Worm (Caenorhabditis elegans): ENCODE results near the gene scl-1.

The scl-1 gene

DNA sequence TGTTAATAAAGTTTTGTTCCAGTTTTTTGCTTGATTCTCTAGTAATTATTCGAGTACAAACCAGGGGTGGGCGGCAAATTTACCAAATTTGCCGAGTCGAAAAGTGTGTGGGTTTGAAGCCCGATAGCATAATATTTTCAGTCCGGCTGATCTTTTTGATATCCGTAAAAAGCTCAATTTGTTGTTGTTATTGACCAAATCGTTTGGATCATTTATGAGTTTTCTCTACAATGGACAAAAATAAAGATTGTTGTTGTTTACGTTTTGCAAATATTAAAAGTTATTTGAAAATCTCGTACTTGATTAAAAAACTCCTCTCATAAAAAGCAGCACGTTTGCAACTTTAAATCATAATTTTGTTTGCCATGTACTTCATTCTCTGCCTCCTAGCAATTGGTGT lies at the start of gene scl-1:
Gene scl-1 (plus strand): TSS at position 301 of the 400 bp plus-strand sequence.
- TF ChIP-seq unc-62 (GFP tag; optimal IDR thresholded peaks at IDR 0.05), result no peak

DNA sequence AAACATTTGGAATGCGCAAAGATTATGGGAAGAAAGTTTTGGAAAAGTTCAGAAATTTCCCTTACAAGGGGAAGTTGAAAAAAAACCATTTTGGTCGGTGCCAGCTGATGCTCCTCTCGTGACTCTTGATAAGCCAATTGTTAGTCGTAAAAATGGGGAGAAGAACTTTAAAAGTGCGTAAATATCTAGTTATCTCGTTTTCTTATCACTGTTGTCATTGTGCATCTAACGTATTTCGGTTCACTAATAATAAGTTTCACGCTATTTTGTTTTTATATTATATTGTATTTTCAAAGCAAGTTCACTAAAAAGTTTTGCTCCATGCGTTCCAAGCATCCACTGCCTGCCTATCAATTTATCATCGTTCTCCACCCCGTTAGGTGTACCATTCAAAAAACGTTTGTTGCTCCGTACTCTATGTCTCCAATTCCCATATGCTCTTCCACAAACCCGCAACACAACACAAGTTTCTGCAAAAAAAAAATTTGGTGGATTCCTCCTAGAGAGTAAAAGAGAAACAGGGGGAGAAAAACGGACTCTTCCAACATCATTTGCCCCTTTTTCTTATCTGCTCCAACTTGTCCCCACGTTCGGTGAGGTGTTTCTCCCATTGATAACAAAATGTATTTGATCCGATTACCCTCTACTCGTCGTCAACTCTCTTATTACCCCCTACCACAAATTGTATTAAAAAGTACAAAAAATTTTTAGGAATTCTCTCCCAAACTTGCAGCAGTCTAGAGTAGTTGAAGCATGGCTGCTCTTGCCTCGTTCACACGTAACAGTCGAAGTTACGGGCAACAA lies 47.5 kb upstream of the scl-1 start, which contains the start of gene mbk-2:
Gene mbk-2 (plus strand): TSS at position 754 of the 804 bp plus-strand sequence.
- TF ChIP-seq unc-62 (GFP tag; optimal IDR thresholded peaks at IDR 0.05), result no peak

DNA sequence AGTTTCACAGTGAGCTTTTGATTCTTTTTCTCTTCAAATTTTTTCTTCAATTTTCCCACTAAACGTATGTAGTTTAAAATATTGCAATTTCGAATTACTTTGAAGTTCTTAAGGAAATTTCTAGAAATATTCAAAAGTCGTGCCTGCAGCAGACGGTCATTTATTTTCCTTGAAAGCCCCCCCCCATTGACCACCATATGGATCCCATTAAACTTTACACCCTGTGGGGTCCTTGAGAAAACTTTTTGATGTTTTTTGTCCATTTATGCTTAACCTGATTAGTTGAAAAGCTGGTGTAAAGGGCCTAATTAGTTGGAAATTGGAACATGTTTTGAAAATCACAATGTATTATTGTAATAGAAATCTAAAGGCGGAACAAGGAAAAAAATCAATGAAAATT lies 46.6 kb upstream of the scl-1 start:
- no peak for TF ChIP-seq unc-62 (GFP tag; optimal IDR thresholded peaks at IDR 0.05)

DNA sequence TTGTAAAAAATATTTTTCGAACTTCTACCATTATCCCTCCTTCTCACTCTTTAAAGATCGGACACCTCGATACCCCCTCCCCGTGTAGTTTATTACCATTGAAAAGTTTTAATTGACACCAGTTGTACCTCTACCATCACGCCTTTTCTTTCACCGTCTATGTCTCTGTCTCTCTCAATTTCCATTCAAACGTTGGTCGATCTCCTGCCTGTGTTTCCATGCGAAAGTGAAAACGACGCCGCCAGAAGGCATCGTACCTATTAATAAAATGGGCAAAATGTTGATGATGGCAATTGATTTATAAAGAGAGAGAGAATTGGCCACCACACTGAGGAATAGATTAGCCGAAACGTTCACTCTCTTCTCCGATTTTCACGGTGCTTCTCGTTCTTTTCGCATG lies 42.9 kb upstream of the scl-1 start:
- no peak for TF ChIP-seq unc-62 (GFP tag; optimal IDR thresholded peaks at IDR 0.05)

DNA sequence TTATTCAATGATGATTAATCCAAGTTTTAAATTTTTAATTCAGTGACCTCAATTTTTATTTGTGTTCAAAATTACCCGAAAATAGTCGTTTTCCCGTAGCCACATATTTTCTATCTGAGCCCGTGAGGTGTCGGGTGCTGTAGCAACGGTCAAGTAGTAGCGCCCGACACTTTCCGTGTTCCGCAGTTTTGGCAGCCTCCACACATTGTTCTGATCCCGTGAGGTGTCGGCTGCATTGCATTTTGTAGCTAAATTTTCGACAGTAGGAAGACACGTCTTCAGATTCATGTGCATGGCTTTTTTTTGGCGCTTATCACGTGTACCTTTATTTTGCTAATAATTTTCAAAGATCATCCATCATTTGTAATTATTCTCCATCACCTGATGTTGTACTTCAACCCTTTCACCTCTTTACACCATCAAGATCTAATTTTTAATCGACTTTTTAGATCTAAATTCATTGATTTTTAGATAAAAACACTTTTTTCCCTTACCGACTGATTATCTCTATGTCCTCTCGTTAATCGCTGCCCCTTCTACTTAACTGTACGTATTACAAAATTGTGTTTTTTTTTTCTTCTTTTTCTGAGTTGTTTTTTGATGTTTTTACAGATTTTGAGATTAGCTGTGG lies 42.3 kb upstream of the scl-1 start:
- no peak for TF ChIP-seq unc-62 (GFP tag; optimal IDR thresholded peaks at IDR 0.05)

DNA sequence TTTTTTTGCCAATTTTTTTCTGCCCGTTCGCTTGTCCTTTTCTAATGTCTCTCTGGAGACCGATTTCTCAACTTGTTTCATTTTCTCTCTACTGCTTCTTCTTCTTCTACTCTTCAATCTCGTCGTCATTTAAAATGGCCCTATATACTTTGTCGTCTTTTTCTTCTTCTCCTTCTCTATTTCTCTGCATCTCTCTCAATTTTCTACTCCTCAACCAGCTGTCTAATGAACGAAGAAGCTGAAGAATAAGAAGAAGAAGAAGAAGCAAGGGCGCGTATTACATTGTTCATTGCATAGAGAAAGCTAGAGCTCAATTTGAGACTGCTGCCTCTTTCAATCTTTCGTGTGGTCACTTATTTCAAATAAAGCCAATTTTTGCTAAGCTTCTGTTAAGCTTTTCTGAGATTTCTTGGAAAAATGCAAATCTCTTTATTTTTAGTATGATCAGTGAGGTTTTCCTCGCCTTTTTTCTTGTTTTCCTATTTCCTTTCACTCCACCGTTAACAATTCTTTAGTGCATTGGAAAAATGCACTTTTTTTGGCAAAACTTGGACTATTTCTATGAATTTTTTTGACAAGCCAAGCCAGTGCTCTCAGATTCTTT lies 40.2 kb upstream of the scl-1 start:
- no peak for TF ChIP-seq unc-62 (GFP tag; optimal IDR thresholded peaks at IDR 0.05)

DNA sequence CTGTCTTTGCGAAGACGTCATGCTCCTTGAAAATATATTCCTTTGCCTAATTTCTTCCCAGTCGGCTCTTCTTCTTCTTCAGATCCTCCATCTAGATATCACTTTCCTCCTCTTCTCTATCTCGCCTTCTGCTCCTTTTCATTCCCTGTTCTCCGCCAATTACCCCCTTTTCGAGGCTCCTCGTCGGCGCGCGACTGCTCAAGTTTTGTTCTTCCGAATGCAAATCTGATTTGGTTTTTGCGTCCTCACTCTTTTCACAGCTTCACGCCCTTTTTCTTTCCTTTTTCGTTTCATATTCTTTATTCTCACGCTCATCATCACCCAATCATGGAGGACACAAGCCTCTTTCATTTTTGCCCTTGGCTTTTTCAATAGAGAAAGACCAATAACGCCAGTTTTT lies 39.3 kb upstream of the scl-1 start:
- no peak for TF ChIP-seq unc-62 (GFP tag; optimal IDR thresholded peaks at IDR 0.05)

DNA sequence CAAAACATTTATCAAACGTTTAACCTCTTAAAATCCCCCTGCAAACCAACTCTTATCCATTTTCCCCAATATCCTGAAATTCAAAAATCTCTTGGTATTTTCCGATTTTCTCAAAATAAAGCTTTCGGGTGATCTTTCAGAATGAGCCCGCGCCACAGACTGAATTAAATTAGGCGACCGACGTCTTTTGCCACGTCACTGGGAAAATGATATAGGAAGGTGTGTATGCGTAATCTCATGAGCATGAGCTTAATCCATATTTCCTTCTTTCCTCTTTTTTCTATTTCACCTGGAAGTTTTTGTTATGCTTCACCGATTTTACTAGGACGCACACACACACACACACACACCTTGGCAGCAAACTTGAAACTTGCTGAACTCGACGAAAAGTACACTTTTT lies 35.1 kb upstream of the scl-1 start:
- TF ChIP-seq unc-62 (GFP tag; optimal IDR thresholded peaks at IDR 0.05), result no peak

DNA sequence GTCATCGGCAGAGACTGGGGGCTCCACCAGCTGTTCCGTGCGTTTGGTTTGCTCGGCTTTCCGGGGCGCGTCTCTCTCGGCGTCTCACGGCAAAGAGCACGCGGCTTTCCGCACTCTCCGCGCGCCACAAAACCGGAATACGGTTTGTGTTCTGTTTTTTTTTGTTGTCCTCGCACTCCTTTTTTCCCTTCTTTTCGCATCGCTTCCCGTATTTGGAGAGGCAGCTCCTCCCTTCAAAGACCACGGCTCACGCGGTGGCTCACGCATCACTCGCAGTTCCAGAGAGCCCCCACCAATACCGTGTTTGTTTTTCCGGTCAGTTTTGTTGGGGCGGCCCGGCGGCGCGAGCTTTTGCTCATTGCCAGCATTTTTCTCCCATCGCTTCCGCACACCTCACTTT lies 33.2 kb upstream of the scl-1 start:
- no peak for TF ChIP-seq unc-62 (GFP tag; optimal IDR thresholded peaks at IDR 0.05)

DNA sequence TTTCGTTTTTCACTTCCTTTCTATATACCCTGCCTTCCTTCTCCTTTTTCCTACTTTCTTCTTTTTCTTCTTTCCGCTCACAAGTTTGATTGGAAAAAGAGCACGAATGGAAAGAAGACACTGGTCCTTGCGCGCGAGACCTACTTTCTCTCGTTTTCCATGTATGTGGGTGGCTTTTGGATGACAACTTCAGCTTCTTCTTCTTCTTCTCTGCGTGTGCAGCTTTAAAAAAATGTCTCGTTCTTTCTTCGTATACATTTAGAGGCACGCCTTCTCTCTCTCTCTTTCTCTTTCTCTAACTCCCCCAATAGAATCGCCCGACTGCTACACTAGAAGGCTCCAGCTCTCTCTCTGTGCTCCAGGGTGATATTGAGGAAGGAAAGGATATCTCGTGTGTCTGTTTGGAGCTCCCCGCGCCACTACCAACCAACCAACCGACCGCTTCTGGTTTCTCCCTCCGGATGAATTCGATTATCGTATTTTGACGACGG lies 30.2 kb upstream of the scl-1 start:
- no peak for TF ChIP-seq unc-62 (GFP tag; optimal IDR thresholded peaks at IDR 0.05)

DNA sequence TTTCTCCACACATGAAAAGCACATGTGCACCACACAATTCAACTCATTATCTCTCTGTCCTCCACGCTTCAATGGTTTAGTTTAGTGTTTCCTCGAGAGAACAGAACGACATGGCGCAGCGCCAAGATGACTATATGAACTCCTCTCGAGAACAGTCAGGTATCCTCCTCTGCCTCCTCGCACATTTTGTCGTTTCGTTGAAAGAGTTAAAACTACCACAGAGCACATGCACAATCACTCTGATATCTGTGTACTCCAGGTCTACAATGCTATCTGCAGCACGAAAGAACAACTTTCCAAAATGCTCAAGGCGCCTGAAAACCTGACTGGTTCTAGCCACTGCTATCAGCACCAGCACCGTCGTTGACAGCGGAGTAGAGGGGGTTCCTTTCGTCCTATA lies 29.4 kb upstream of the scl-1 start:
- TF ChIP-seq unc-62 (GFP tag; optimal IDR thresholded peaks at IDR 0.05), result no peak

DNA sequence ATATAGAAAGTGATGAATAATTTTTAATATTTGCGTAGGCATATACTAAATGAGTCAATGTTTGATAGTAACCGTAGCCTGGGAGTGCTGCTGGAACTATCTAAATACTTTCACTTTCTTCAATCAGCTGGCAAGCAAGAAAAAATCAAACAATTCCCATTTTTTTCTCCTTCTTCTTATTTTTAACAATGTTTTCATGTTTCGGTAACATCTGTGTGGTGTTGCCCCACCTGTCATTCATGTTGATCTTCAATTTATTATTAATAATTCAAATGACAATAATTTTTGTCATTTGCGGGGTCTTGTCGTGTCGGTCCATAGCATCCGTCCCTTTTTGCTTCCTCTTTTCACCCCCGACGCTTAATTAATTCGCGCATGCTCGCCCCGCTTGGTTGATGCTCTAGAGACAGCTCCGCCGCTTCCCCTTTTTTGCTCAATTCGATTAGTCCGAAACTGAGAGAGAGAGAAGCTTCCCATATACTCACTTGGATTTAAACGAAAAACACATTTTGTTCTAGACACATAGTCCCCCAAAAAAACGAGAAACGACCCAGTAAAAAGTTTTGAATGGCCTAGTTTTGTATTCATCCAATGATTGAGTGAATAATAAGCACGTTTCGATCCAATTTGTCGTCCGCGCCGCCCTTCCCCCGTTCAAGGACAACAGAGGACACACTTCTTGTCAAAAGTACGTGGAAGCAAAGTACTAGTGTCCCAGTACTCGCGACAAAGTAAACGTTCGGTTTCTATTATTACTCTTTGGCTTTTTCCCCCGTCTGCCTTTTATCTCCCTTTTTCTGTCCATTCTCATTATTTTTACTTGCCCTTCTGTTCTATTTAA lies 28.1 kb upstream of the scl-1 start:
- TF ChIP-seq unc-62 (GFP tag; optimal IDR thresholded peaks at IDR 0.05), result no peak

DNA sequence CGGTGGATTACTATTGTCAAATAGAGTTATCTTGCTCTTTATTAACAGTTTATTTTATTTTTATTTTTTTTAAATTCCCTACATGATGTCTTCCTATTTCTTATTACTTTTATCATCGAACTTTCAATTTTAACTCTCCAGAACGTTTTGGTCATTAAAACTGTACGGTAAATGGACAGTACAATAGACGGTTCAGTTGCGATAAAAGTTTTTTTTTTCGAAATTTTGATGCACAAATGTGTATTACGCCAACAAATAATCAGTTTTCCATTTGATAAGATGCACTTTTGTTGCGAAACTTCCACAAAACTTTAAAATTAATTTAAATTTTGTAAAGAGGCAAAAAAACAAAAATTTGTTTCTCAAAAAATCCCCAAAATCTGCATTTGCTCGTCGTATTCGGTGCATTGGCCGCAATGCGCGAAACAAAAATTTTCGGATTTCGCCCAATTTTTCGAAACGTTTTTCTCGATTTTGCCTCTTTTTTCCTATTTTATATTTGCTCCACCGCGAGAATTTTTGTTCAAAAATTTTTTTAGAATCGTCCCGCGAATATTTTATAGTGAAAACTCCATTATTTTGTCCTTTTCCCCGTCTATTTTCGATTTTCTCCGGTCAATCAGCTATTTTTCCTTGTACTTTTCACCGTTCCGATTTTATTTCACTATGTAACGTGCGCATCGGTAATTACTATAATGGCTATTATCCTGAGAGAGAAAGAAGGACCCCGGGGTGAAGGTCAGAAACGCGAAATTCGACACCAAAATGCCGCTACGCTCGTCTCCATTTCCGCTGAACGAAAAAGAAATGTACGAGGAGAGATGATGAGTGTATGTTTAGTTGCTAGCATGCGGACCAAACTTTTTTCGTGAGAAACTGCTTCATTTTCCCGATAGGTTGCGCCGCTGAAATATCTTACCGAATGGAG lies 27.1 kb upstream of the scl-1 start:
- no peak for TF ChIP-seq unc-62 (GFP tag; optimal IDR thresholded peaks at IDR 0.05)

DNA sequence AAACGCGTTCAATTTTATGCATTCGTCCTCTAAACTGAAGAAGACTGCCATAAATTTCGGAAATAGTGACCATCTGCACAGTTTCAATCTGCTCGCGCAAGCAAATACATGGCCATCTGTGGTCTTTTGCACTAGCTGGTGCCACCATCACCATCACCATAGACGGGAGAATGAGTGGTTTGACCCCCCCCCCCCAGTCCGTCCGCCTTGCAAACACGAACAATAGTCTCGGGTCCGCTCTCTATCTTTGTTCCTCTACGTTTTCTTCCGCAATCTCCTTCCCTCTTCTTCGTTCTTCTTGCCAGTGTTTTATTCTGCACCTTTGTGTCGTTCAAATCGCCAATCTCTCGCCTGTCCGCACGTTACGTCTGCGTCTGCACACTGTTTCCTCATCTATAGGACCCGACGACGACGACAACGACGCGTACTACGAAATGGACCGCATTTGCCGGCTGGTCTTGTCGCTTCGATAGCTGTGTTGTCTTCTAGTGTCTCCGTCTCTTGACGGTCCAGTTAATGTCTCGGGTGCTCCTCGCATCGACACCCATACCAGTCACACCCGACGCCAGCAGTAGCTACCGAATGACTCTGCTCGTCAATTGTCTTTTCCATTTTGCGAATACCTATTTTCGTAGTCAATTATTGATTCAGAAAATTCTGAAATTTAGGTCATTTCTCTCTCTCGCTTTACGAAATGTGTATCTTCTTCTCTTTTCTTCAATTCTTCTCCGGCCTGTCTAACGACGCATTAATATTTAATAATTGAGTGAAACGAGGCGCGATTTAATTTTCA lies 26.3 kb upstream of the scl-1 start:
- TF ChIP-seq unc-62 (GFP tag; optimal IDR thresholded peaks at IDR 0.05), result no peak

Data from whole organism, dauer.